Worm (Caenorhabditis elegans): Measurements from ENCODE around the gene C18A11.3.

C18A11.3 gene

ce11 chrX:8019665-8020064 is 41.3 kb upstream of the C18A11.3 start (continued):
- TF ChIP-seq F57A8.1 (GFP tag; optimal IDR thresholded peaks at IDR 0.05) (no peak), mxl-1 (tag; optimal IDR thresholded peaks at IDR 0.05) (no peak), let-526 (GFP tag; IDR thresholded peaks at IDR 0.05) (peak; percentile 86), D2030.7 (GFP tag; IDR thresholded peaks at IDR 0.05) (no peak), lag-1 (GFP tag; IDR thresholded peaks at IDR 0.05) (no peak), athp-1 (tag; optimal IDR thresholded peaks at IDR 0.05) (no peak), hmg-1.2 (GFP tag; IDR thresholded peaks at IDR 0.05) (peak; percentile 76), ccch-3 (GFP tag; optimal IDR thresholded peaks at IDR 0.05) (no peak), unc-62 (GFP tag; optimal IDR thresholded peaks at IDR 0.05) (no peak), aptf-2 (GFP tag; conservative IDR thresholded peaks at IDR 0.05) (no peak), ceh-100 (GFP tag; IDR thresholded peaks at IDR 0.05) (no peak), ceh-40 (GFP tag; IDR thresholded peaks at IDR 0.05) (no peak), attf-6 (GFP tag; IDR thresholded peaks at IDR 0.05) (0 out of 2 replicates have a peak, but pooled peaks have one; percentile 43), cebp-2 (GFP tag; IDR thresholded peaks at IDR 0.05) (no peak), ztf-25 (GFP tag; IDR thresholded peaks at IDR 0.05) (0 out of 2 replicates have a peak, but pooled peaks have one; percentile 33), F57C9.4 (tag; optimal IDR thresholded peaks at IDR 0.05) (no peak), pha-4 (tag; optimal IDR thresholded peaks at IDR 0.05) (no peak), nhr-179 (tag; optimal IDR thresholded peaks at IDR 0.05) (no peak), lsl-1 (GFP tag; optimal IDR thresholded peaks at IDR 0.05) (no peak), B0019.2 (GFP tag; conservative IDR thresholded peaks at IDR 0.05) (no peak), tlf-1 (GFP tag; optimal IDR thresholded peaks at IDR 0.05) (peak; percentile 45), B0261.1 (tag; optimal IDR thresholded peaks at IDR 0.05) (peak; percentile 12), hrde-1 (tag; optimal IDR thresholded peaks at IDR 0.05; ENCODE audit: borderline replicate concordance) (no peak), lin-26 (GFP tag; IDR thresholded peaks at IDR 0.05) (no peak), ztf-6 (GFP tag; IDR thresholded peaks at IDR 0.05) (0 out of 2 replicates have a peak, but pooled peaks have one; percentile 28), unc-130 (GFP tag; optimal IDR thresholded peaks at IDR 0.05) (no peak), dpl-1 (GFP tag; optimal IDR thresholded peaks at IDR 0.05) (no peak), lir-1 (GFP tag; conservative IDR thresholded peaks at IDR 0.05) (peak; percentile 69; the same call in 1 of the 2 replicates), ztf-22 (GFP tag; optimal IDR thresholded peaks at IDR 0.05) (peak; percentile 74), F49E8.2 (tag; optimal IDR thresholded peaks at IDR 0.05; ENCODE audit: insufficient read depth) (no peak), Y56A3A.18 (GFP tag; IDR thresholded peaks at IDR 0.05) (0 out of 2 replicates have a peak, but pooled peaks have one; percentile 44), pbrm-1 (GFP tag; IDR thresholded peaks at IDR 0.05) (peak; percentile 80), lin-54 (GFP tag; optimal IDR thresholded peaks at IDR 0.05) (peak; percentile 61), cebp-1 (GFP tag; IDR thresholded peaks at IDR 0.05) (peak; percentile 74), cebp-1 (tag; optimal IDR thresholded peaks at IDR 0.05) (peak; percentile 92), nhr-27 (tag; optimal IDR thresholded peaks at IDR 0.05) (no peak), mel-28 (tag; optimal IDR thresholded peaks at IDR 0.05; ENCODE audit: borderline replicate concordance) (no peak), ceh-27 (GFP tag; optimal IDR thresholded peaks at IDR 0.05) (peak; percentile 98), chd-7 (tag; optimal IDR thresholded peaks at IDR 0.05) (peak; percentile 88), ceh-58 (GFP tag; IDR thresholded peaks at IDR 0.05) (no peak), F52B5.7 (tag; optimal IDR thresholded peaks at IDR 0.05) (peak; percentile 75), Y79H2A.3 (GFP tag; conservative IDR thresholded peaks at IDR 0.05) (no peak), ztf-3 (GFP tag; optimal IDR thresholded peaks at IDR 0.05) (peak; percentile 83), ztf-28 (GFP tag; IDR thresholded peaks at IDR 0.05) (no peak), ceh-91 (GFP tag; IDR thresholded peaks at IDR 0.05) (no peak), akir-1 (GFP tag; optimal IDR thresholded peaks at IDR 0.05) (no peak), nfyb-1 (GFP tag; IDR thresholded peaks at IDR 0.05) (peak; percentile 87), ZK185.1 (tag; optimal IDR thresholded peaks at IDR 0.05; ENCODE audit: poor library complexity, severe bottlenecking) (peak; percentile 58), snpc-1.3 (tag; optimal IDR thresholded peaks at IDR 0.05; ENCODE audit: insufficient read depth) (no peak)
